Worm (Caenorhabditis elegans) whole organism, L3 larva: ENCODE results near the gene acy-2.
A peak's percentile ranks its signal among the peaks of the same experiment; 100 is the strongest.

ENCODE experiments used
- R02D3.7 ChIP-seq: fragments of 150-350 bp; optimal IDR thresholded peaks from 2 replicates; lab custom pipeline; 2014; ENCODE audit warnings: missing biosample characterization, missing genetic modification characterization
- ZK546.5 ChIP-seq: sonication (generic microtip); optimal IDR thresholded peaks from 2 replicates; lab custom pipeline; 2017; ENCODE audit warnings: missing biosample characterization, missing genetic modification characterization
- aly-2 ChIP-seq: fragments of 150-350 bp; optimal IDR thresholded peaks from 2 replicates; lab custom pipeline; 2014; ENCODE audit warnings: missing biosample characterization, missing genetic modification characterization
- ama-1 ChIP-seq: fragments of 150-350 bp; optimal IDR thresholded peaks from 2 replicates; lab custom pipeline; 2018
- ceh-16 ChIP-seq: sonication (generic microtip); optimal IDR thresholded peaks from 2 replicates; lab custom pipeline; 2017; ENCODE audit warnings: missing biosample characterization, missing genetic modification characterization
- ceh-28 ChIP-seq: fragments of 150-350 bp; optimal IDR thresholded peaks from 2 replicates; lab custom pipeline; 2014; ENCODE audit warnings: missing biosample characterization, missing genetic modification reagents, missing genetic modification characterization
- daf-12 ChIP-seq: fragments of 150-350 bp; optimal IDR thresholded peaks from 2 replicates; lab custom pipeline; 2014; ENCODE audit warnings: missing biosample characterization, missing genetic modification reagents, missing genetic modification characterization
- egl-27 ChIP-seq: sonication (generic microtip); optimal IDR thresholded peaks from 4 replicates; lab custom pipeline; 2017; ENCODE audit warnings: missing biosample characterization, missing genetic modification reagents, missing genetic modification characterization
- egl-5 ChIP-seq: fragments of 150-350 bp; optimal IDR thresholded peaks from 2 replicates; lab custom pipeline; 2017; ENCODE audit warnings: missing biosample characterization, missing genetic modification reagents, missing genetic modification characterization, inconsistent platforms
- elt-1 ChIP-seq: fragments of 150-350 bp; optimal IDR thresholded peaks from 2 replicates; lab custom pipeline; 2014; ENCODE audit warnings: missing biosample characterization, missing genetic modification characterization
- elt-2 ChIP-seq: sonication (generic microtip); optimal IDR thresholded peaks from 2 replicates; lab custom pipeline; 2016; ENCODE audit warnings: missing genetic modification reagents, mild to moderate bottlenecking, missing genetic modification characterization, missing compliant biosample characterization
- elt-3 ChIP-seq, 3 experiments: fragments of 150-350 bp in 1 of 3; sonication (generic microtip) in 2 of 3; optimal IDR thresholded peaks; 2 replicates in 2 of 3; 4 replicates in 1 of 3; lab custom pipeline; 2014 to 2017; ENCODE audit warnings: missing biosample characterization in 3 of 3, missing genetic modification characterization in 3 of 3
- eor-1 ChIP-seq, 2 experiments: fragments of 150-350 bp; optimal IDR thresholded peaks; 2 replicates each; lab custom pipeline; 2014 to 2018; ENCODE audit warnings: missing biosample characterization in 2 of 2, missing genetic modification characterization in 2 of 2
- hmg-11 ChIP-seq: sonication (generic microtip); optimal IDR thresholded peaks from 2 replicates; lab custom pipeline; 2016; ENCODE audit warnings: missing genetic modification characterization, missing compliant biosample characterization
- jun-1 ChIP-seq: fragments of 150-350 bp; optimal IDR thresholded peaks from 2 replicates; lab custom pipeline; 2014; ENCODE audit warnings: missing biosample characterization, missing genetic modification reagents, missing genetic modification characterization
- lin-15B ChIP-seq: fragments of 150-350 bp; optimal IDR thresholded peaks from 2 replicates; lab custom pipeline; 2014; ENCODE audit warnings: missing biosample characterization, missing genetic modification characterization
- lin-39 ChIP-seq: fragments of 150-350 bp; optimal IDR thresholded peaks from 2 replicates; lab custom pipeline; 2018; ENCODE audit warnings: missing biosample characterization, missing genetic modification reagents, missing genetic modification characterization
- lsy-12 ChIP-seq: sonication (generic microtip); optimal IDR thresholded peaks from 2 replicates; lab custom pipeline; 2016; ENCODE audit warnings: mild to moderate bottlenecking, missing genetic modification characterization, missing compliant biosample characterization
- nfya-1 ChIP-seq: sonication (generic microtip); optimal IDR thresholded peaks from 2 replicates; lab custom pipeline; 2017; ENCODE audit warnings: missing genetic modification characterization, mild to moderate bottlenecking, missing compliant biosample characterization, antibody characterized with exemption, moderate library complexity; ENCODE audit not compliant: insufficient read depth
- nhr-11 ChIP-seq: fragments of 150-350 bp; optimal IDR thresholded peaks from 2 replicates; lab custom pipeline; 2014; ENCODE audit warnings: missing biosample characterization, missing genetic modification characterization
- nhr-12 ChIP-seq: fragments of 150-350 bp; optimal IDR thresholded peaks from 2 replicates; lab custom pipeline; 2014; ENCODE audit warnings: missing biosample characterization, missing genetic modification characterization
- nhr-23 ChIP-seq: fragments of 150-350 bp; optimal IDR thresholded peaks from 2 replicates; lab custom pipeline; 2014; ENCODE audit warnings: missing biosample characterization, missing genetic modification reagents, missing genetic modification characterization
- nhr-28 ChIP-seq: fragments of 150-350 bp; optimal IDR thresholded peaks from 2 replicates; lab custom pipeline; 2014; ENCODE audit warnings: missing biosample characterization, missing genetic modification characterization
- nhr-43 ChIP-seq: sonication (generic microtip); optimal IDR thresholded peaks from 2 replicates; lab custom pipeline; 2016; ENCODE audit warnings: mild to moderate bottlenecking, missing genetic modification characterization, missing compliant biosample characterization; ENCODE audit not compliant: poor library complexity, severe bottlenecking
- nhr-67 ChIP-seq: fragments of 150-350 bp; optimal IDR thresholded peaks from 2 replicates; lab custom pipeline; 2014; ENCODE audit warnings: missing biosample characterization, missing genetic modification characterization
- nhr-76 ChIP-seq: fragments of 150-350 bp; sonication (generic microtip); optimal IDR thresholded peaks from 5 replicates; lab custom pipeline; 2014; ENCODE audit warnings: missing biosample characterization, missing genetic modification characterization
- nhr-77 ChIP-seq: fragments of 150-350 bp; optimal IDR thresholded peaks from 2 replicates; lab custom pipeline; 2014; ENCODE audit warnings: missing biosample characterization, missing genetic modification characterization
- pha-4 ChIP-seq: fragments of 150-350 bp; optimal IDR thresholded peaks from 2 replicates; lab custom pipeline; 2014; ENCODE audit warnings: missing biosample characterization, missing genetic modification reagents, missing genetic modification characterization
- sea-2 ChIP-seq: fragments of 150-350 bp; sonication (generic microtip); optimal IDR thresholded peaks from 4 replicates; lab custom pipeline; 2014; ENCODE audit warnings: missing biosample characterization, missing genetic modification reagents, missing genetic modification characterization
- snpc-4 ChIP-seq: fragments of 150-350 bp; optimal IDR thresholded peaks from 2 replicates; lab custom pipeline; 2014; ENCODE audit warnings: missing biosample characterization, missing genetic modification characterization
- unc-39 ChIP-seq: sonication (generic microtip); optimal IDR thresholded peaks from 4 replicates; lab custom pipeline; 2017; ENCODE audit warnings: missing biosample characterization, missing genetic modification characterization
- zag-1 ChIP-seq: fragments of 150-350 bp; optimal IDR thresholded peaks from 2 replicates; lab custom pipeline; 2014; ENCODE audit warnings: missing biosample characterization, missing genetic modification characterization
- ztf-4 ChIP-seq: fragments of 150-350 bp; optimal IDR thresholded peaks from 2 replicates; lab custom pipeline; 2014; ENCODE audit warnings: missing biosample characterization, missing genetic modification characterization

Gene acy-2

DNA sequence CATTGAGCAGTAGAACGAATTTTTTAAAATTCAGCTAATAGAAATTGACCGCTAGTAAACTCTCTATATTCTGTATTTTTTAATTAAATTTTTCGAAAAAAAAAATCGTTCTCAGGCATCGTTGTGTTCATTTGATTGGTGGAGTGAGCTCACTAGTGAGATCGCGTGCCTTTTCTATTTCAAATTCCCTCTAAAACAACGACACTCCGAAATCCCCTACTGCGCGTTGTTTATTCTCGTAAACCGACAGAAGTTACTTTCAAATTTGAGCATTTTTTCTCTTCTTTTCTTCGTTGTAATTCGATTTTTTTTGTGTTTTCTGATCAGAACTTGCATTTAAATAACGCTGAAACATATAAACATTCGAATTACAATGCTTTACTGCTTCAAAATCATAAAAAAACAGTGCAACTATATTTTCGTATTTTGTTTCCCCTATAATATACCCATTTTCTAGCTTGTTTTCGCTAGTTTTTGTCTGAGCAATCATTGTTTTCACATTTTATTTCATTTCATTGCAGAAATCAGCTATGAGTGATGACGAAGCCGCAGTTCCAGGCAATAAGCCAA lies 36.2 kb upstream of the acy-2 start, which contains the start of gene syf-3:
Gene syf-3 (plus strand): TSS at position 520 of the 570 bp plus-strand sequence.
- TF ChIP-seq elt-2, result no peak
- TF ChIP-seq hmg-11 (tag; lab: Kevin White, UChicago), result peak; percentile 69
- TF ChIP-seq lsy-12 (tag; lab: Kevin White, UChicago), result no peak
- no peak for TF ChIP-seq ztf-4 (tag; lab: Kevin White, UChicago)
- no peak for TF ChIP-seq eor-1 (tag; optimal IDR thresholded peaks at IDR 0.05; lab: Kevin White, UChicago)
- no peak for TF ChIP-seq elt-1 (tag; lab: Kevin White, UChicago)
- TF ChIP-seq ZK546.5 (tag; lab: Kevin White, UChicago), result no peak
- peak; percentile 7 for TF ChIP-seq jun-1
- peak; percentile 63 for TF ChIP-seq pha-4 (tag; lab: Kevin White, UChicago)
- TF ChIP-seq R02D3.7, result peak; percentile 83
- TF ChIP-seq sea-2 (GFP tag; lab: Kevin White, UChicago), result no peak
- no peak for TF ChIP-seq nhr-28 (tag; lab: Kevin White, UChicago)
- no peak for TF ChIP-seq nhr-11
- TF ChIP-seq nfya-1 (tag; lab: Kevin White, UChicago), result peak; percentile 52
- TF ChIP-seq lin-39 (tag; lab: Kevin White, UChicago), result no peak
- no peak for TF ChIP-seq daf-12 (tag; lab: Kevin White, UChicago)
- TF ChIP-seq lin-15B (tag; lab: Kevin White, UChicago), result peak; percentile 41
- TF ChIP-seq nhr-12 (tag; lab: Kevin White, UChicago), result no peak
- TF ChIP-seq, all 47 proteins: peak for 6

DNA sequence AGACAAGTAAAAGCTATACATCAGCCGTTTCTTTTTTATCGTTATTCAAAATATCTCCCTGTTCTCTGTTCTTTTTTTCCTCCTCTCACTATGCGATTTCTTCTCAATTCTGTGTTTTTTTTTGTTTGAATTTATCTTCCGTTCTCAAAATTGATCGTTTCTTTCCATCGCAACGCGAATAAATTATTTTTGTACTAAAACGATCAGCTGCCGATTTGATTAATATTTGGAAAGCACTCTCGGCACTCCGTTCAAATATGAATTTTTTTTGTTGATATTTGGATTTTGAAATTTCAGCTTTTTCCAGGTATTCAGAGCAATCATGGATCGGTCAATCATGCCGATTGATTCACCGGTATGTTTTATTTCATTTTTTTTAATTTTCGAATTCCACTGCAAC lies 32.7 kb upstream of the acy-2 start, which contains the start of gene pst-1:
Gene pst-1 (plus strand): TSS at position 301 of the 400 bp plus-strand sequence.
- TF ChIP-seq egl-5 (tag; lab: Kevin White, UChicago), result no peak
- TF ChIP-seq nhr-67 (tag; lab: Kevin White, UChicago), result no peak
- TF ChIP-seq, all 47 proteins: peak for 0

- TF ChIP-seq snpc-4 (no peak), egl-5 (tag; lab: Kevin White, UChicago) (no peak), elt-1 (tag; lab: Kevin White, UChicago) (peak; percentile 7), nhr-43 (tag; lab: Kevin White, UChicago) (no peak), nhr-23 (no peak)
These were observed 26.1 kb upstream of the acy-2 start for ce11 chrV:5949674-5950149.

ce11 chrV:5951133-5951532 lies 24.7 kb upstream of the acy-2 start, which contains the start of gene M03F8.1:
TSS of gene M03F8.1 (plus strand) at chrV:5951433.
- TF ChIP-seq nhr-43 (tag; lab: Kevin White, UChicago), result no peak

ce11 chrV:5953086-5953485 lies 22.7 kb upstream of the acy-2 start:
- TF ChIP-seq nfya-1 (tag; lab: Kevin White, UChicago) (peak; percentile 88), ceh-28 (tag; lab: Kevin White, UChicago) (no peak)

ce11 chrV:5954747-5955146 lies 21.1 kb upstream of the acy-2 start, which contains the start of gene M03F8.6:
TSS of gene M03F8.6 (minus strand) at chrV:5954847.
- no peak for TF ChIP-seq jun-1
- no peak for TF ChIP-seq nhr-11
- TF ChIP-seq elt-3 (tag; optimal IDR thresholded peaks at IDR 0.05; lab: Kevin White, UChicago), result no peak
- no peak for TF ChIP-seq nhr-67 (tag; lab: Kevin White, UChicago)
- TF ChIP-seq sea-2 (GFP tag; lab: Kevin White, UChicago), result no peak
- TF ChIP-seq eor-1 (tag; optimal IDR thresholded peaks at IDR 0.05; lab: Kevin White, UChicago), result no peak
- TF ChIP-seq nhr-76 (tag; lab: Kevin White, UChicago), result no peak
- TF ChIP-seq ceh-16, result no peak
- TF ChIP-seq nhr-23, result no peak
- no peak for TF ChIP-seq egl-27 (tag; lab: Kevin White, UChicago)
- TF ChIP-seq aly-2 (tag; lab: Kevin White, UChicago), result no peak
- TF ChIP-seq lsy-12 (tag; lab: Kevin White, UChicago), result no peak
- no peak for TF ChIP-seq lin-39 (tag; lab: Kevin White, UChicago)
- no peak for TF ChIP-seq ama-1 (lab: Kevin White, UChicago)
- TF ChIP-seq nhr-77 (tag; lab: Kevin White, UChicago), result no peak
- TF ChIP-seq snpc-4, result no peak
- TF ChIP-seq elt-2, result no peak
- no peak for TF ChIP-seq lin-15B (tag; lab: Kevin White, UChicago)
- TF ChIP-seq zag-1 (tag; lab: Kevin White, UChicago), result no peak
- TF ChIP-seq unc-39 (tag; lab: Kevin White, UChicago), result no peak
- TF ChIP-seq, all 47 proteins: peak for 0
